Worm (Caenorhabditis elegans) whole organism, L2 larva: ENCODE data around the gene Y42H9B.3.
A peak's percentile ranks its signal among the peaks of the same experiment; 100 is the strongest.

Experiments used
- C34F6.9 ChIP-seq: fragments of 150-350 bp; optimal IDR thresholded peaks from 2 replicates; lab custom pipeline; 2014; ENCODE audit warnings: missing biosample characterization, missing genetic modification characterization
- F13H6.1 ChIP-seq: sonication (generic microtip); optimal IDR thresholded peaks from 2 replicates; lab custom pipeline; 2016; ENCODE audit warnings: missing genetic modification characterization, missing compliant biosample characterization
- R02D3.7 ChIP-seq: fragments of 150-350 bp; optimal IDR thresholded peaks from 2 replicates; lab custom pipeline; 2014; ENCODE audit warnings: missing biosample characterization, missing genetic modification characterization
- Y55F3AM.14 ChIP-seq: fragments of 200-800 bp; sonication (Bioruptor generic); optimal IDR thresholded peaks from 2 replicates; lab custom pipeline; 2018; ENCODE audit warnings: mild to moderate bottlenecking, missing genetic modification characterization, missing compliant biosample characterization
- ZK546.5 ChIP-seq: sonication (generic microtip); optimal IDR thresholded peaks from 2 replicates; lab custom pipeline; 2017; ENCODE audit warnings: missing biosample characterization, missing genetic modification characterization
- alr-1 ChIP-seq: fragments of 150-350 bp; optimal IDR thresholded peaks from 2 replicates; lab custom pipeline; 2014; ENCODE audit warnings: missing biosample characterization, missing genetic modification characterization
- ama-1 ChIP-seq: fragments of 150-350 bp; optimal IDR thresholded peaks from 2 replicates; lab custom pipeline; 2018; ENCODE audit warnings: inconsistent platforms
- blmp-1 ChIP-seq: sonication (generic microtip); optimal IDR thresholded peaks from 2 replicates; lab custom pipeline; 2017; ENCODE audit warnings: missing genetic modification characterization, mild to moderate bottlenecking, missing compliant biosample characterization, antibody characterized with exemption, moderate library complexity; ENCODE audit not compliant: insufficient read depth
- ceh-82 ChIP-seq: fragments of 150-350 bp; optimal IDR thresholded peaks from 2 replicates; lab custom pipeline; 2014; ENCODE audit warnings: missing biosample characterization, missing genetic modification characterization
- crh-2 ChIP-seq: sonication (generic microtip); optimal IDR thresholded peaks from 2 replicates; lab custom pipeline; 2017; ENCODE audit warnings: missing biosample characterization, missing genetic modification characterization
- dmd-4 ChIP-seq: sonication (generic microtip); optimal IDR thresholded peaks from 2 replicates; lab custom pipeline; 2017; ENCODE audit warnings: missing biosample characterization, missing genetic modification characterization
- elt-1 ChIP-seq: fragments of 150-350 bp; optimal IDR thresholded peaks from 2 replicates; lab custom pipeline; 2014; ENCODE audit warnings: missing biosample characterization, missing genetic modification characterization
- elt-3 ChIP-seq: sonication (generic microtip); optimal IDR thresholded peaks from 2 replicates; lab custom pipeline; 2017; ENCODE audit warnings: missing biosample characterization, missing genetic modification characterization
- fos-1 ChIP-seq: fragments of 150-350 bp; optimal IDR thresholded peaks from 2 replicates; lab custom pipeline; 2014; ENCODE audit warnings: missing biosample characterization, missing genetic modification characterization
- lin-11 ChIP-seq: fragments of 150-350 bp; sonication (generic microtip); optimal IDR thresholded peaks from 2 replicates; lab custom pipeline; 2014; ENCODE audit warnings: missing biosample characterization, missing genetic modification characterization, inconsistent platforms, mixed read lengths
- lin-13 ChIP-seq: fragments of 150-350 bp; optimal IDR thresholded peaks from 2 replicates; lab custom pipeline; 2014; ENCODE audit warnings: missing biosample characterization, missing genetic modification reagents, missing genetic modification characterization
- lin-39 ChIP-seq: fragments of 150-350 bp; optimal IDR thresholded peaks from 2 replicates; lab custom pipeline; 2014; ENCODE audit warnings: missing biosample characterization, missing genetic modification reagents, missing genetic modification characterization
- lsy-2 ChIP-seq, 2 experiments: fragments of 150-350 bp in 1 of 2; sonication (generic microtip) in 1 of 2; optimal IDR thresholded peaks; 2 replicates each; lab custom pipeline; 2014 to 2017; ENCODE audit warnings: missing biosample characterization in 2 of 2, missing genetic modification characterization in 2 of 2
- mab-5 ChIP-seq: fragments of 150-350 bp; optimal IDR thresholded peaks from 2 replicates; lab custom pipeline; 2014; ENCODE audit warnings: missing biosample characterization, missing genetic modification characterization
- mbf-1 ChIP-seq: sonication (generic microtip); optimal IDR thresholded peaks from 2 replicates; lab custom pipeline; 2017; ENCODE audit warnings: missing biosample characterization, missing genetic modification characterization
- mdl-1 ChIP-seq, 2 experiments: fragments of 150-350 bp in 1 of 2; sonication (generic microtip) in 1 of 2; optimal IDR thresholded peaks; 2 replicates each; lab custom pipeline; 2017; ENCODE audit warnings: missing biosample characterization in 2 of 2, missing genetic modification characterization in 2 of 2
- nhr-11 ChIP-seq: fragments of 150-350 bp; optimal IDR thresholded peaks from 2 replicates; lab custom pipeline; 2014; ENCODE audit warnings: missing biosample characterization, missing genetic modification characterization
- nhr-12 ChIP-seq: fragments of 150-350 bp; optimal IDR thresholded peaks from 2 replicates; lab custom pipeline; 2014; ENCODE audit warnings: missing biosample characterization, missing genetic modification characterization
- nhr-129 ChIP-seq: fragments of 150-350 bp; optimal IDR thresholded peaks from 2 replicates; lab custom pipeline; 2014; ENCODE audit warnings: missing biosample characterization, missing genetic modification characterization
- nhr-21 ChIP-seq: fragments of 150-350 bp; optimal IDR thresholded peaks from 2 replicates; lab custom pipeline; 2014; ENCODE audit warnings: missing biosample characterization, missing genetic modification characterization
- nhr-23 ChIP-seq: fragments of 150-350 bp; optimal IDR thresholded peaks from 2 replicates; lab custom pipeline; 2014; ENCODE audit warnings: missing biosample characterization, missing genetic modification reagents, missing genetic modification characterization
- nhr-6 ChIP-seq: fragments of 150-350 bp; optimal IDR thresholded peaks from 2 replicates; lab custom pipeline; 2014; ENCODE audit warnings: missing biosample characterization, missing genetic modification characterization
- nhr-77 ChIP-seq: fragments of 150-350 bp; optimal IDR thresholded peaks from 2 replicates; lab custom pipeline; 2014; ENCODE audit warnings: missing biosample characterization, missing genetic modification characterization
- peb-1 ChIP-seq: fragments of 150-350 bp; optimal IDR thresholded peaks from 2 replicates; lab custom pipeline; 2014; ENCODE audit warnings: missing biosample characterization, missing genetic modification characterization
- sem-4 ChIP-seq: fragments of 150-350 bp; optimal IDR thresholded peaks from 2 replicates; lab custom pipeline; 2014; ENCODE audit warnings: missing biosample characterization, missing genetic modification reagents, missing genetic modification characterization
- sma-3 ChIP-seq: sonication (generic microtip); optimal IDR thresholded peaks from 2 replicates; lab custom pipeline; 2016; ENCODE audit warnings: missing genetic modification reagents, missing genetic modification characterization, missing compliant biosample characterization
- sma-9 ChIP-seq, 2 experiments: fragments of 150-350 bp in 1 of 2; sonication (generic microtip) in 1 of 2; optimal IDR thresholded peaks; 2 replicates each; lab custom pipeline; 2014 to 2016; ENCODE audit warnings: missing genetic modification characterization in 2 of 2, mild to moderate bottlenecking in 1 of 2, missing biosample characterization in 1 of 2, missing compliant biosample characterization in 1 of 2, missing genetic modification reagents in 1 of 2, moderate library complexity in 1 of 2
- snpc-4 ChIP-seq: fragments of 150-350 bp; optimal IDR thresholded peaks from 2 replicates; lab custom pipeline; 2014; ENCODE audit warnings: missing biosample characterization, missing genetic modification characterization
- unc-39 ChIP-seq: fragments of 150-350 bp; optimal IDR thresholded peaks from 2 replicates; lab custom pipeline; 2014; ENCODE audit warnings: missing biosample characterization, missing genetic modification characterization
- unc-55 ChIP-seq: fragments of 150-350 bp; sonication (generic microtip); optimal IDR thresholded peaks from 3 replicates; lab custom pipeline; 2014; ENCODE audit warnings: missing biosample characterization, missing genetic modification reagents, missing genetic modification characterization
- unc-62 ChIP-seq: fragments of 150-350 bp; optimal IDR thresholded peaks from 2 replicates; lab custom pipeline; 2014; ENCODE audit warnings: missing biosample characterization, missing genetic modification reagents, missing genetic modification characterization
- zag-1 ChIP-seq: fragments of 150-350 bp; optimal IDR thresholded peaks from 2 replicates; lab custom pipeline; 2014; ENCODE audit warnings: missing biosample characterization, missing genetic modification characterization
- ztf-4 ChIP-seq: fragments of 150-350 bp; optimal IDR thresholded peaks from 2 replicates; lab custom pipeline; 2014; ENCODE audit warnings: missing biosample characterization, missing genetic modification characterization

Y42H9B.3 gene

DNA sequence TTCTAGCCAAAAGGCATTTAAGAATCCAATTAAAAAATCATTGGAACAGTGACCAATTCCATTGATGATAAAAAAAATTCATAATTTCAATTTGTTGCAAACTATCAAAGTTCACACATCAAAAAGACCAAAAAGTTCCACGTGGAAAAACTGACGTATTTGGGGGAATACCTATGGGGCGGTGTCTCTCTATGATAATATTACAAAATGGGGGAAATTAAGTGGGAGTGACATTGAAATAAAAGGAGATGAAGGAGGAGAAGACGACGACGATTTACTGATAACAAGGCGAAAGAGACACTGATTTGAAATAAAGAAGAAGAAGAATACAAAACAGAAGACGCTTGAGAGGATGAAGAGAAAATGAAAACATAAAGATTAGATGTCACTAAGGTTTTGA, 14.1 kb upstream of the Y42H9B.3 start (continued):
- TF ChIP-seq zag-1 (tag; lab: Kevin White, UChicago) (no peak), nhr-11 (tag; lab: Kevin White, UChicago) (no peak), F13H6.1 (tag; lab: Kevin White, UChicago) (peak; percentile 20), peb-1 (tag; lab: Kevin White, UChicago) (no peak), snpc-4 (tag; lab: Kevin White, UChicago) (no peak), R02D3.7 (tag; lab: Kevin White, UChicago) (no peak), ama-1 (lab: Kevin White, UChicago) (no peak), ZK546.5 (tag; lab: Kevin White, UChicago) (no peak)
- TF ChIP-seq, all 48 proteins: peak for 10

DNA sequence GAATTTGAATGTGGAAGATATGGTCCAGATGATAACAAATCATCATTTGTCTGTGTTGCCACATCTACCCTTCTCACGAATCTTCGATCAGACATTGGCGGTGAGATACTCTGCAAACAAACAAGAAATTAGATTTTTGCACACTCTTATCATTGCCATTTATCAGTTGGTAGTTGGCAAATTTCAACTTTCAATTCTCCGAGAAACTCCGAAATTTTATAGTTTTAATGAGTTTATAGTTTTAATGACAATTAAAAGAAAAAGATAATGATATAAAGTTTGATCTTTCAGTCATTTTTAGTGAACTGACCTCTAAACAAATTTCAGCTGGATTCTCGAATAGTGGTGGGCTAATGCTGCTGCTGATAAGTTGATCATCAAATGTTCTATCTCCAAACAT, 11.6 kb upstream of the Y42H9B.3 start:
- peak; percentile 58 for TF ChIP-seq fos-1 (tag; lab: Kevin White, UChicago)
- no peak for TF ChIP-seq elt-1 (tag; lab: Kevin White, UChicago)
- peak; percentile 29 for TF ChIP-seq crh-2 (tag; lab: Kevin White, UChicago)
- TF ChIP-seq mab-5 (tag; lab: Kevin White, UChicago): no peak

DNA sequence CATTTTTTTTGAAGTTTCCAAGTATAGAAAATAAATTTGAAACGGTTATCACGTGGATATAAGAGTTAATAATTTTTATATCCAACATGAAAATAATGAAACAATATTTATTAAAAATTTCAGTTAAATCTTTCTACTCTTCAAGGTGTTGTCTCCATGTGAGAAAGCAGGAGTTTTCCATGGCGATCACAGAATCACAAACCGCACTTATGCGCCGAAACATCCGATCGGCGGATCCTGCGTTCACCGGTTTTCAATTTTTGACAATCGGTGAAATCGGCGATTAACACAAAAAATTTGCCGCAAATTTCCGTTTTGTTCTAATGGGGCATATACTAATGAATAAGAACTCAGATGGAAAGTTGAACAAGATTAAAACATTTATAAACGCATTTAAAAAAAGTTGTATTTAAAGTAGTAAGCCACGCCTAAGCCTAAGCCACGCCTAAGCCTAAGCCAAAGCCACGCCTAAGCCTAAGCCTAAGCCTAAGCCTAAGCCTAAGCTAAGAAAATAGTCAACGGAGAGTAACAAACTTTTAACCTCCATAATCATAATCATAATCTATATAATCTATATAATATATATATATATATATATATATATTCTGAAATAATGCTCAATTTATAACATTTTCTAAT, 9.9 kb upstream of the Y42H9B.3 start, which contains the start of gene C26B2.2:
Gene C26B2.2, minus strand, starts transcription at position 88 of the 639 bp plus-strand sequence.
- TF ChIP-seq F13H6.1 (tag; lab: Kevin White, UChicago) (no peak), sem-4 (tag; lab: Kevin White, UChicago) (no peak), nhr-6 (tag; lab: Kevin White, UChicago) (no peak), lsy-2 (tag; optimal IDR thresholded peaks at IDR 0.05; lab: Kevin White, UChicago) (no peak), mdl-1 (tag; optimal IDR thresholded peaks at IDR 0.05; lab: Kevin White, UChicago) (no peak)

DNA sequence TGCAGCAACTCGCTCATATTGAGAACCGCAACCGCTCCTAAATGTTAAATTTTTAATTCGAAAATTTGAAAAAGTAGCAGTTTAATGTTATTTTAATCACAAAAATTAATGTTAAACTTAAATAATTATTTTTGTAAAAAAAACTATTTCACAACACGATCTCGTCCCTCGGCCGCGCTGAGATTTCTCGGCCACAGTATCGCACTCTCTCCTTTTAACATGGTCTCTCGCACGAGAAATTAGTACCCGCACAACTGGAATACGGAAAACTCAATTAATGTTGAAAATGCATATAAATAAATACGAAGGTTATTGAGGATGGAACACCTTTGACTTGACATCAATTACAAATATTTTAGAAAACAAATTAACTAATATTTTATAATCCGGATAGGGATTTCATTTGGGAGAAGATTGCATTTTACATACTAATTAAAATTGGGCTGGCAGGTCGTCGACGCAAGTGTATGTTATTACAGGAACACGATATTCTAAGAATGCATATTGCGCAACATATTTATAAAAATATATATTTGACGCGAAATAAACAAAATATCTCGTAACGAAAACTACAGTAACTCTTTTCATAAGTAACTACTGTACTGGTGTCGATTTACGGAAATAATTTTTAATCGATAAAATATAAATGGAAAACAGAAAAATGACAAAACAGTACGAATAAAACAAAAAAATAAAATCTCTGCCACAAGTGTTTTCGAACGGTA, 7.7 kb upstream of the Y42H9B.3 start, which contains the start of gene dnc-4:
Gene dnc-4, minus strand, starts transcription at position 37 of the 725 bp plus-strand sequence.
- TF ChIP-seq alr-1 (no peak), nhr-129 (tag; lab: Kevin White, UChicago) (no peak), Y55F3AM.14 (no peak), nhr-11 (tag; lab: Kevin White, UChicago) (no peak), mbf-1 (tag; lab: Kevin White, UChicago) (no peak), unc-55 (peak; percentile 51), nhr-6 (tag; lab: Kevin White, UChicago) (no peak), nhr-23 (tag; lab: Kevin White, UChicago) (no peak), lin-13 (no peak), nhr-12 (no peak), blmp-1 (tag; lab: Kevin White, UChicago) (no peak), ztf-4 (no peak), nhr-21 (tag; lab: Kevin White, UChicago) (no peak), lin-39 (tag; lab: Kevin White, UChicago) (no peak), ZK546.5 (tag; lab: Kevin White, UChicago) (no peak), C34F6.9 (peak; percentile 40), unc-39 (no peak), lsy-2 (tag; optimal IDR thresholded peaks at IDR 0.05; lab: Kevin White, UChicago) (peak in 1 of 2 experiments; percentile 34), lin-11 (tag; lab: Kevin White, UChicago) (no peak), mdl-1 (tag; optimal IDR thresholded peaks at IDR 0.05; lab: Kevin White, UChicago) (no peak)

DNA sequence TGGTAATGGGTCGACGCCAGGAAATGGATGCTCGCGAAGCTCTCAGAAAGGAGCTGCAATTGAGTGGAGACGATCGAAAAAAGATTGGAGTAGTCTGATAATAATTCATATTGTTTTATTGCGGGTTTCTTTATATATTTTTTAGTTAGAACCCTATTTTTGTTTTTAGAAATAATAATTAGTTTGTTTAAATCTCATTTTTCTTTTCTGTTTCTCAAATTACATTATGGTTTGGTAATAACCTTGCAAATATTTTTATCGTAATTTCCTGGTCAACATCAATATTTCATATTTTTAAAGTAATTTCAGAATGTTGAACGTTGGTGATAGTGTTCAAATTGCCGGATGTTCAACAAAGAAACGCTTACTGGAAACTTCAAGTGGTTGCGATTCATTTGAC, 4.5 kb upstream of the Y42H9B.3 start, which contains the start of gene elpc-4:
Gene elpc-4, plus strand, starts transcription at position 301 of the 400 bp plus-strand sequence.
- TF ChIP-seq peb-1 (tag; lab: Kevin White, UChicago) (no peak), dmd-4 (no peak), lin-39 (tag; lab: Kevin White, UChicago) (no peak), ceh-82 (tag; lab: Kevin White, UChicago) (no peak), sma-3 (no peak), unc-62 (GFP tag; lab: Kevin White, UChicago) (no peak), sma-9 (GFP tag; optimal IDR thresholded peaks at IDR 0.05; lab: Kevin White, UChicago) (no peak), sma-9 (tag; optimal IDR thresholded peaks at IDR 0.05; lab: Kevin White, UChicago) (no peak), unc-39 (no peak), nhr-77 (tag; lab: Kevin White, UChicago) (no peak), F13H6.1 (tag; lab: Kevin White, UChicago) (no peak), mab-5 (tag; lab: Kevin White, UChicago) (no peak), elt-3 (tag; lab: Kevin White, UChicago) (no peak), unc-55 (no peak)
